Fruit fly (Drosophila melanogaster): ENCODE measurements around the gene aux.
A peak's percentile ranks its signal among the peaks of the same experiment; 100 is the strongest.

Gene aux

dm6 chr3R:4214038-4214437 is 2.5 kb downstream of the aux start:
- peak; percentile 17 for TF ChIP-seq Hr83 (GFP tag; optimal IDR thresholded peaks at IDR 0.05; ENCODE audit: poor library complexity, severe bottlenecking)
- peak; percentile 9 for TF ChIP-seq sage (GFP tag; optimal IDR thresholded peaks at IDR 0.05)
- no peak for TF ChIP-seq Rel (GFP tag; optimal IDR thresholded peaks at IDR 0.05)
- peak; percentile 40 for TF ChIP-seq Rel (tag; optimal IDR thresholded peaks at IDR 0.05)
- no peak for TF ChIP-seq pan (optimal IDR thresholded peaks at IDR 0.05)
- no peak for TF ChIP-seq Myc (optimal IDR thresholded peaks at IDR 0.05)
- peak; percentile 5 for TF ChIP-seq tai (GFP tag; optimal IDR thresholded peaks at IDR 0.05)
- TF ChIP-seq fru (GFP tag; optimal IDR thresholded peaks at IDR 0.05) = peak; percentile 87
- TF ChIP-seq HLH106 (tag; optimal IDR thresholded peaks at IDR 0.05) = peak; percentile 81
- peak; percentile 70 for TF ChIP-seq CG32264 (GFP tag; optimal IDR thresholded peaks at IDR 0.05)
- TF ChIP-seq dl (GFP tag; optimal IDR thresholded peaks at IDR 0.05; ENCODE audit: insufficient read depth in 1 of 2, partially characterized antibody in 2 of 2) = no peak
- peak; percentile 66 for TF ChIP-seq OdsH (GFP tag; optimal IDR thresholded peaks at IDR 0.05)
- peak; percentile 31 for TF ChIP-seq CG9705 (GFP tag; optimal IDR thresholded peaks at IDR 0.05)
- peak; percentile 65 for TF ChIP-seq woc (GFP tag; optimal IDR thresholded peaks at IDR 0.05)
- no peak for TF ChIP-seq usp (GFP tag; optimal IDR thresholded peaks at IDR 0.05)
- peak; percentile 73 for TF ChIP-seq rgr (GFP tag; optimal IDR thresholded peaks at IDR 0.05)
- peak; percentile 12 for TF ChIP-seq GATAd (GFP tag; optimal IDR thresholded peaks at IDR 0.05)
- TF ChIP-seq Sp1 (GFP tag; optimal IDR thresholded peaks at IDR 0.05) = peak; percentile 68
- TF ChIP-seq dmrt93B (GFP tag; optimal IDR thresholded peaks at IDR 0.05) = peak; percentile 70
- TF ChIP-seq Vsx2 (GFP tag; optimal IDR thresholded peaks at IDR 0.05; ENCODE audit: partially characterized antibody) = no peak
- TF ChIP-seq Jra (GFP tag; optimal IDR thresholded peaks at IDR 0.05) = no peak
- TF ChIP-seq foxo (GFP tag; optimal IDR thresholded peaks at IDR 0.05) = peak in 1 of 2 experiments; percentile 88
- TF ChIP-seq Hnf4 (GFP tag; optimal IDR thresholded peaks at IDR 0.05) = peak; percentile 69
- peak; percentile 84 for TF ChIP-seq h (GFP tag; optimal IDR thresholded peaks at IDR 0.05)
- TF ChIP-seq br (GFP tag; optimal IDR thresholded peaks at IDR 0.05) = peak; percentile 81
- no peak for TF ChIP-seq Abd-B (GFP tag; optimal IDR thresholded peaks at IDR 0.05)
- TF ChIP-seq Dif (GFP tag; optimal IDR thresholded peaks at IDR 0.05; ENCODE audit: partially characterized antibody) = no peak
- TF ChIP-seq ey (GFP tag; optimal IDR thresholded peaks at IDR 0.05) = peak; percentile 79
- peak; percentile 6 for TF ChIP-seq brk (GFP tag; optimal IDR thresholded peaks at IDR 0.05)
- TF ChIP-seq psq (GFP tag; optimal IDR thresholded peaks at IDR 0.05) = peak; percentile 57
- TF ChIP-seq Mio (GFP tag; optimal IDR thresholded peaks at IDR 0.05) = no peak
- TF ChIP-seq sv (GFP tag; optimal IDR thresholded peaks at IDR 0.05) = peak; percentile 52
- no peak for TF ChIP-seq Dfd (GFP tag; optimal IDR thresholded peaks at IDR 0.05)

dm6 chr3R:4214601-4215000 is 3.0 kb downstream of the aux start:
- TF ChIP-seq usp (GFP tag; optimal IDR thresholded peaks at IDR 0.05) (no peak), sv (GFP tag; optimal IDR thresholded peaks at IDR 0.05) (no peak), dsf (GFP tag; optimal IDR thresholded peaks at IDR 0.05; ENCODE audit: borderline replicate concordance) (no peak), fru (GFP tag; optimal IDR thresholded peaks at IDR 0.05) (no peak), Hnf4 (GFP tag; optimal IDR thresholded peaks at IDR 0.05) (no peak), HLH106 (tag; optimal IDR thresholded peaks at IDR 0.05) (no peak), br (GFP tag; optimal IDR thresholded peaks at IDR 0.05) (no peak), sage (GFP tag; optimal IDR thresholded peaks at IDR 0.05) (no peak), Sp1 (GFP tag; optimal IDR thresholded peaks at IDR 0.05) (no peak)

- TF ChIP-seq fru (GFP tag; optimal IDR thresholded peaks at IDR 0.05) = peak; percentile 63
- peak; percentile 21 to 60 for TF ChIP-seq foxo (GFP tag; optimal IDR thresholded peaks at IDR 0.05)
- peak; percentile 55 for TF ChIP-seq woc (GFP tag; optimal IDR thresholded peaks at IDR 0.05)
- peak; percentile 34 for TF ChIP-seq CG32264 (GFP tag; optimal IDR thresholded peaks at IDR 0.05)
- peak; percentile 79 for TF ChIP-seq h (GFP tag; optimal IDR thresholded peaks at IDR 0.05)
- TF ChIP-seq HLH106 (tag; optimal IDR thresholded peaks at IDR 0.05) = peak; percentile 61
- no peak for TF ChIP-seq Vsx2 (GFP tag; optimal IDR thresholded peaks at IDR 0.05; ENCODE audit: partially characterized antibody)
- no peak for TF ChIP-seq tai (GFP tag; optimal IDR thresholded peaks at IDR 0.05)
- TF ChIP-seq OdsH (GFP tag; optimal IDR thresholded peaks at IDR 0.05) = peak; percentile 48
- TF ChIP-seq sv (GFP tag; optimal IDR thresholded peaks at IDR 0.05) = peak; percentile 58
- TF ChIP-seq psq (GFP tag; optimal IDR thresholded peaks at IDR 0.05) = peak; percentile 27
- no peak for TF ChIP-seq brk (GFP tag; optimal IDR thresholded peaks at IDR 0.05)
- TF ChIP-seq sage (GFP tag; optimal IDR thresholded peaks at IDR 0.05) = no peak
- peak; percentile 81 for TF ChIP-seq Dfd (GFP tag; optimal IDR thresholded peaks at IDR 0.05)
- TF ChIP-seq ey (GFP tag; optimal IDR thresholded peaks at IDR 0.05) = peak; percentile 68
- peak; percentile 31 for TF ChIP-seq dmrt93B (GFP tag; optimal IDR thresholded peaks at IDR 0.05)
- TF ChIP-seq N (GFP tag; optimal IDR thresholded peaks at IDR 0.05) = no peak
- TF ChIP-seq CG9705 (GFP tag; optimal IDR thresholded peaks at IDR 0.05) = peak; percentile 26
- TF ChIP-seq dl (GFP tag; optimal IDR thresholded peaks at IDR 0.05; ENCODE audit: insufficient read depth in 1 of 2, partially characterized antibody in 2 of 2) = no peak
- TF ChIP-seq Hnf4 (GFP tag; optimal IDR thresholded peaks at IDR 0.05) = peak; percentile 17
- TF ChIP-seq Sp1 (GFP tag; optimal IDR thresholded peaks at IDR 0.05) = peak; percentile 29
- no peak for TF ChIP-seq Rel (GFP tag; optimal IDR thresholded peaks at IDR 0.05)
- TF ChIP-seq Rel (tag; optimal IDR thresholded peaks at IDR 0.05) = peak; percentile 16
- TF ChIP-seq Mio (GFP tag; optimal IDR thresholded peaks at IDR 0.05) = no peak
- TF ChIP-seq rgr (GFP tag; optimal IDR thresholded peaks at IDR 0.05) = peak; percentile 75
- TF ChIP-seq dsf (GFP tag; optimal IDR thresholded peaks at IDR 0.05; ENCODE audit: borderline replicate concordance) = no peak
- TF ChIP-seq pan (optimal IDR thresholded peaks at IDR 0.05) = no peak
- TF ChIP-seq br (GFP tag; optimal IDR thresholded peaks at IDR 0.05) = peak; percentile 61
- TF ChIP-seq Hr78 (GFP tag; optimal IDR thresholded peaks at IDR 0.05) = no peak
Observed at dm6 chr3R:4215264-4215993, 3.8 kb downstream of the aux start, which contains the start of gene CG14636. TSS of gene CG14636 (minus strand) at chr3R:4215314.
